Worm (Caenorhabditis elegans) whole organism, L3 larva: ENCODE measurements around the gene zig-5.

Experiments used
- R02D3.7 ChIP-seq: fragments of 150-350 bp; optimal IDR thresholded peaks from 2 replicates; lab custom pipeline; 2014; ENCODE audit warnings: missing biosample characterization, missing genetic modification characterization
- ZK546.5 ChIP-seq: sonication (generic microtip); optimal IDR thresholded peaks from 2 replicates; lab custom pipeline; 2017; ENCODE audit warnings: missing biosample characterization, missing genetic modification characterization
- aly-2 ChIP-seq: fragments of 150-350 bp; optimal IDR thresholded peaks from 2 replicates; lab custom pipeline; 2014; ENCODE audit warnings: missing biosample characterization, missing genetic modification characterization
- ama-1 ChIP-seq: fragments of 150-350 bp; optimal IDR thresholded peaks from 2 replicates; lab custom pipeline; 2018
- ceh-16 ChIP-seq: sonication (generic microtip); optimal IDR thresholded peaks from 2 replicates; lab custom pipeline; 2017; ENCODE audit warnings: missing biosample characterization, missing genetic modification characterization
- ceh-9 ChIP-seq: sonication (generic microtip); optimal IDR thresholded peaks from 2 replicates; lab custom pipeline; 2018; ENCODE audit warnings: missing biosample characterization, missing genetic modification characterization
- daf-12 ChIP-seq: fragments of 150-350 bp; optimal IDR thresholded peaks from 2 replicates; lab custom pipeline; 2014; ENCODE audit warnings: missing biosample characterization, missing genetic modification reagents, missing genetic modification characterization
- egl-5 ChIP-seq: fragments of 150-350 bp; optimal IDR thresholded peaks from 2 replicates; lab custom pipeline; 2017; ENCODE audit warnings: missing biosample characterization, missing genetic modification reagents, missing genetic modification characterization, inconsistent platforms
- elt-1 ChIP-seq: fragments of 150-350 bp; optimal IDR thresholded peaks from 2 replicates; lab custom pipeline; 2014; ENCODE audit warnings: missing biosample characterization, missing genetic modification characterization
- eor-1 ChIP-seq, 2 experiments: fragments of 150-350 bp; optimal IDR thresholded peaks; 2 replicates each; lab custom pipeline; 2014 to 2018; ENCODE audit warnings: missing biosample characterization in 2 of 2, missing genetic modification characterization in 2 of 2
- fkh-2 ChIP-seq: fragments of 150-350 bp; optimal IDR thresholded peaks from 2 replicates; lab custom pipeline; 2014; ENCODE audit warnings: missing biosample characterization, missing genetic modification reagents, missing genetic modification characterization
- fos-1 ChIP-seq: fragments of 150-350 bp; optimal IDR thresholded peaks from 2 replicates; lab custom pipeline; 2014; ENCODE audit warnings: missing biosample characterization, missing genetic modification characterization
- hmg-11 ChIP-seq: sonication (generic microtip); optimal IDR thresholded peaks from 2 replicates; lab custom pipeline; 2016; ENCODE audit warnings: missing genetic modification characterization, missing compliant biosample characterization
- jun-1 ChIP-seq: fragments of 150-350 bp; optimal IDR thresholded peaks from 2 replicates; lab custom pipeline; 2014; ENCODE audit warnings: missing biosample characterization, missing genetic modification reagents, missing genetic modification characterization
- lin-15B ChIP-seq: fragments of 150-350 bp; optimal IDR thresholded peaks from 2 replicates; lab custom pipeline; 2014; ENCODE audit warnings: missing biosample characterization, missing genetic modification characterization
- lin-39 ChIP-seq: fragments of 150-350 bp; optimal IDR thresholded peaks from 2 replicates; lab custom pipeline; 2018; ENCODE audit warnings: missing biosample characterization, missing genetic modification reagents, missing genetic modification characterization
- lsy-12 ChIP-seq: sonication (generic microtip); optimal IDR thresholded peaks from 2 replicates; lab custom pipeline; 2016; ENCODE audit warnings: mild to moderate bottlenecking, missing genetic modification characterization, missing compliant biosample characterization
- mdl-1 ChIP-seq: fragments of 150-350 bp; optimal IDR thresholded peaks from 2 replicates; lab custom pipeline; 2014; ENCODE audit warnings: missing biosample characterization, missing genetic modification characterization
- mml-1 ChIP-seq: fragments of 150-350 bp; sonication (generic microtip); optimal IDR thresholded peaks from 3 replicates; lab custom pipeline; 2014; ENCODE audit warnings: missing biosample characterization, missing genetic modification characterization
- nfya-1 ChIP-seq: sonication (generic microtip); optimal IDR thresholded peaks from 2 replicates; lab custom pipeline; 2017; ENCODE audit warnings: missing genetic modification characterization, mild to moderate bottlenecking, missing compliant biosample characterization, antibody characterized with exemption, moderate library complexity; ENCODE audit not compliant: insufficient read depth
- nhr-11 ChIP-seq: fragments of 150-350 bp; optimal IDR thresholded peaks from 2 replicates; lab custom pipeline; 2014; ENCODE audit warnings: missing biosample characterization, missing genetic modification characterization
- nhr-237 ChIP-seq: fragments of 150-350 bp; optimal IDR thresholded peaks from 2 replicates; lab custom pipeline; 2014; ENCODE audit warnings: missing biosample characterization, missing genetic modification characterization
- nhr-25 ChIP-seq: sonication (generic microtip); optimal IDR thresholded peaks from 2 replicates; lab custom pipeline; 2017; ENCODE audit warnings: missing biosample characterization, missing genetic modification characterization
- nhr-28 ChIP-seq: fragments of 150-350 bp; optimal IDR thresholded peaks from 2 replicates; lab custom pipeline; 2014; ENCODE audit warnings: missing biosample characterization, missing genetic modification characterization
- nhr-43 ChIP-seq: sonication (generic microtip); optimal IDR thresholded peaks from 2 replicates; lab custom pipeline; 2016; ENCODE audit warnings: mild to moderate bottlenecking, missing genetic modification characterization, missing compliant biosample characterization; ENCODE audit not compliant: poor library complexity, severe bottlenecking
- nhr-67 ChIP-seq: fragments of 150-350 bp; optimal IDR thresholded peaks from 2 replicates; lab custom pipeline; 2014; ENCODE audit warnings: missing biosample characterization, missing genetic modification characterization
- nhr-76 ChIP-seq: fragments of 150-350 bp; sonication (generic microtip); optimal IDR thresholded peaks from 5 replicates; lab custom pipeline; 2014; ENCODE audit warnings: missing biosample characterization, missing genetic modification characterization
- nhr-77 ChIP-seq: fragments of 150-350 bp; optimal IDR thresholded peaks from 2 replicates; lab custom pipeline; 2014; ENCODE audit warnings: missing biosample characterization, missing genetic modification characterization
- pha-4 ChIP-seq: fragments of 150-350 bp; optimal IDR thresholded peaks from 2 replicates; lab custom pipeline; 2014; ENCODE audit warnings: missing biosample characterization, missing genetic modification reagents, missing genetic modification characterization
- pqm-1 ChIP-seq: fragments of 150-350 bp; optimal IDR thresholded peaks from 2 replicates; lab custom pipeline; 2017; ENCODE audit warnings: missing biosample characterization, missing genetic modification characterization, inconsistent platforms
- skn-1 ChIP-seq: fragments of 150-350 bp; optimal IDR thresholded peaks from 2 replicates; lab custom pipeline; 2014; ENCODE audit warnings: missing biosample characterization, missing genetic modification characterization
- snpc-4 ChIP-seq: fragments of 150-350 bp; optimal IDR thresholded peaks from 2 replicates; lab custom pipeline; 2014; ENCODE audit warnings: missing biosample characterization, missing genetic modification characterization
- tbx-2 ChIP-seq: sonication (generic microtip); optimal IDR thresholded peaks from 2 replicates; lab custom pipeline; 2016; ENCODE audit warnings: mild to moderate bottlenecking, missing genetic modification characterization, missing compliant biosample characterization
- unc-62 ChIP-seq: fragments of 150-350 bp; sonication (generic microtip); optimal IDR thresholded peaks from 4 replicates; lab custom pipeline; 2014; ENCODE audit warnings: missing biosample characterization, missing genetic modification reagents, missing genetic modification characterization
- ztf-11 ChIP-seq: fragments of 150-350 bp; optimal IDR thresholded peaks from 2 replicates; lab custom pipeline; 2014; ENCODE audit warnings: missing biosample characterization, missing genetic modification characterization
- ztf-4 ChIP-seq: fragments of 150-350 bp; optimal IDR thresholded peaks from 2 replicates; lab custom pipeline; 2014; ENCODE audit warnings: missing biosample characterization, missing genetic modification characterization

zig-5 gene

DNA sequence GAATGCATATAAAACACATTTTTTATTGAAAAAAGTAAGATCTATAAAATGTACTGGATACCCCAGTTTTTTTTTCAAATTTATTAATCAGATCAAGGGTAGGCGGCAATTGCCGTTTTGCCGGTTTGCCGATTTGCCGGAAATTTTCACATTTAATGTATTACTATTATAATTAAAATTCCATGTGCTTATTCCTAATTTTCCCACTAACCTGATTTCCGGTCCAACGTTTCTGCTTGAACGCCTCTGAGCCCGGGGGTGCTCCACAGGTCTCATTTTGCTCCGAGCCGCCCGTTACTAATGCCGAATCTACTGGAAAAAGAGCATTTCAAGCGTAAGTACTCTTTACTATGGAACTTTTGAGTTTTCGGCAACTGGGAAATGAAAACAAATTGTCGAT, 16.3 kb upstream of the zig-5 start, which contains the start of gene dhc-4:
TSS of gene dhc-4 (plus strand) at position 301 of the 400 bp plus-strand sequence.
- TF ChIP-seq ztf-11 (tag; lab: Kevin White, UChicago) = no peak
- no peak for TF ChIP-seq nhr-28 (tag; lab: Kevin White, UChicago)
- no peak for TF ChIP-seq lsy-12 (tag; lab: Kevin White, UChicago)
- no peak for TF ChIP-seq nhr-76 (tag; lab: Kevin White, UChicago)
- TF ChIP-seq nfya-1 (tag; lab: Kevin White, UChicago) = no peak
- TF ChIP-seq snpc-4 (tag; lab: Kevin White, UChicago) = no peak
- no peak for TF ChIP-seq nhr-11
- no peak for TF ChIP-seq pqm-1 (tag; lab: Kevin White, UChicago)
- TF ChIP-seq nhr-237 (tag; lab: Kevin White, UChicago) = no peak
- no peak for TF ChIP-seq aly-2 (tag; lab: Kevin White, UChicago)
- no peak for TF ChIP-seq lin-39 (tag; lab: Kevin White, UChicago)
- no peak for TF ChIP-seq daf-12 (tag; lab: Kevin White, UChicago)
- no peak for TF ChIP-seq mml-1 (tag; lab: Kevin White, UChicago)
- no peak for TF ChIP-seq skn-1 (tag; lab: Kevin White, UChicago)
- no peak for TF ChIP-seq lin-15B
- no peak for TF ChIP-seq fkh-2 (tag; lab: Kevin White, UChicago)

DNA sequence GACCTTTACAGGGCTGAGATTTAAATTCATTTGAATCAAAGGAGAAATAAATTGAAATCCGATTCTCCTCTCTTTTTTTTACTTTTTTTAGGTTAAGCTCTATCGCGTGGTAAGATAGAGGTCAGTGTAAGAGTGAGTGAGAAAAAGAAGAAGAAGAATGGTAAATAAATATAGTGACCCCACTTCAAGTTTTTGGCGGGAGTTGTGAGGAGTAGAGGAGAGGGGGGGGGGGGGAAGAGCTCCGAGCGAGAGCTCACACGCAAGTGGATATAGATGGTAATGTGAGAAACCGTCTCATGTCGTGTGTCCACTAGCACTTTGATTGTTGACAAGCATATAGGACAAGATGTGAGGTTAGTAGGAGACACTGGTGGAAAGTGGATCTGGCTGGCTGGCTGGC, 13.7 kb upstream of the zig-5 start, which contains the start of gene W05B2.2:
TSS of gene W05B2.2 (minus strand) at position 101 of the 400 bp plus-strand sequence.
- TF ChIP-seq skn-1 (tag; lab: Kevin White, UChicago) (no peak), nhr-77 (tag; lab: Kevin White, UChicago) (no peak), mml-1 (tag; lab: Kevin White, UChicago) (no peak), pqm-1 (tag; lab: Kevin White, UChicago) (no peak), nhr-76 (tag; lab: Kevin White, UChicago) (no peak), jun-1 (tag; lab: Kevin White, UChicago) (no peak), eor-1 (tag; optimal IDR thresholded peaks at IDR 0.05; lab: Kevin White, UChicago) (no peak), lsy-12 (tag; lab: Kevin White, UChicago) (no peak), tbx-2 (tag; lab: Kevin White, UChicago) (no peak), lin-39 (tag; lab: Kevin White, UChicago) (no peak), nhr-43 (tag; lab: Kevin White, UChicago) (no peak), unc-62 (GFP tag; lab: Kevin White, UChicago) (no peak), egl-5 (tag; lab: Kevin White, UChicago) (no peak), nhr-67 (tag; lab: Kevin White, UChicago) (no peak), nhr-11 (no peak), fkh-2 (tag; lab: Kevin White, UChicago) (no peak), elt-1 (tag; lab: Kevin White, UChicago) (no peak), ZK546.5 (tag; lab: Kevin White, UChicago) (no peak)

DNA sequence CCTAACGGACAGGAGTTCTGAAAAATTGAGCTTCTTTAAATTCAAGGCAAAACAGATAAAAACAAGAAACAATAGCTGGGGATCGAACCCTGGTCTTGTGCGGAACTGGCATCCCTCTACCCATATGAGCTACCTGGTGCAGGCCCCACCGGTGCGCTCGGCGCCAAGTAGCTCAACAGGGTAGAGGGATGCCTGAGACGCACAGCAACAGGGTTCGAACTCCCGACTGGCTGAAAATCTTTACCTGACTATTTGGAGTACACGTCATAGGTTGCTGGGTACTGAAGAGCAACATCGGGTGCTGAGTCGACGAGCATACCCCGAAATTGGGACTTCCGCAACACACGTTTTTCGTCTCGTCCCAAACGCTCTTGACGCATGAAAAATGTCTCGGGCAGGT, 9.6 kb upstream of the zig-5 start:
- TF ChIP-seq elt-1 (tag; lab: Kevin White, UChicago) (no peak), fos-1 (tag; lab: Kevin White, UChicago) (no peak), fkh-2 (tag; lab: Kevin White, UChicago) (no peak), lin-39 (tag; lab: Kevin White, UChicago) (no peak), ztf-4 (tag; lab: Kevin White, UChicago) (no peak), R02D3.7 (no peak), ceh-9 (tag; lab: Kevin White, UChicago) (no peak), hmg-11 (tag; lab: Kevin White, UChicago) (no peak), aly-2 (tag; lab: Kevin White, UChicago) (no peak), nhr-25 (tag; lab: Kevin White, UChicago) (no peak), ceh-16 (tag; lab: Kevin White, UChicago) (no peak), eor-1 (tag; optimal IDR thresholded peaks at IDR 0.05; lab: Kevin White, UChicago) (no peak), nhr-77 (tag; lab: Kevin White, UChicago) (no peak), jun-1 (tag; lab: Kevin White, UChicago) (no peak), pha-4 (tag; lab: Kevin White, UChicago) (no peak), nhr-237 (tag; lab: Kevin White, UChicago) (no peak), nhr-76 (tag; lab: Kevin White, UChicago) (no peak), daf-12 (tag; lab: Kevin White, UChicago) (no peak)

DNA sequence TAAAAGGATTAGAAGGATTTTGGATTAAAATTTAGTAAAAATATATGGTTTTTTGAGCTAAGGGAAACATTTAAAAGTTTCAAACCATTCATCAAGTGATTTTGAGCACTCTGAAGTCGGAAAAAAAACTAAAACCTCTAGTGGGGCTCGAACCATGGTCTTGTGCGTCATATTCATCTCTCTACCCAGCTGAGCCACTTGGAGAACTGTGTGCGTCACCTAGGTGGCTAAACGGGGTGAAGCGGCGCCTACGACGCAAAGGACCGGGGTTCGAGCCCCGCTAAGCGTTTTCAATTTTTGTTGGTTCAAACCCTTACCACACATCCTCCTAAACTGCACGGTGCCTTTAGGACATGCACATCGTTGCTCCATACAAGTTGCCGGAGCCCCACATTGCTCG, 7.1 kb upstream of the zig-5 start:
- TF ChIP-seq R02D3.7 (no peak), nhr-237 (tag; lab: Kevin White, UChicago) (no peak), lin-39 (tag; lab: Kevin White, UChicago) (no peak), lin-15B (no peak), pqm-1 (tag; lab: Kevin White, UChicago) (no peak), nhr-25 (tag; lab: Kevin White, UChicago) (no peak), fos-1 (tag; lab: Kevin White, UChicago) (no peak), daf-12 (tag; lab: Kevin White, UChicago) (no peak), ZK546.5 (tag; lab: Kevin White, UChicago) (no peak), mdl-1 (tag; lab: Kevin White, UChicago) (no peak), egl-5 (tag; lab: Kevin White, UChicago) (no peak), nhr-28 (tag; lab: Kevin White, UChicago) (no peak), elt-1 (tag; lab: Kevin White, UChicago) (no peak), nhr-11 (no peak), ama-1 (lab: Kevin White, UChicago) (no peak)
